Worm (Caenorhabditis elegans): ENCODE measurements around the gene cutl-24.

- TF ChIP-seq tag-97 (GFP tag; IDR thresholded peaks at IDR 0.05): no peak
- TF ChIP-seq snpc-4 (tag; optimal IDR thresholded peaks at IDR 0.05): no peak
- TF ChIP-seq lin-13 (GFP tag; optimal IDR thresholded peaks at IDR 0.05): no peak
- TF ChIP-seq pqm-1 (tag; optimal IDR thresholded peaks at IDR 0.05): no peak
- TF ChIP-seq daf-8 (GFP tag; IDR thresholded peaks at IDR 0.05): no peak
- no peak for TF ChIP-seq nhr-10 (tag; optimal IDR thresholded peaks at IDR 0.05)
- TF ChIP-seq lin-29 (GFP tag; IDR thresholded peaks at IDR 0.05): no peak
- TF ChIP-seq daf-12 (tag; optimal IDR thresholded peaks at IDR 0.05): no peak
- no peak for TF ChIP-seq dmd-9 (GFP tag; IDR thresholded peaks at IDR 0.05)
- TF ChIP-seq unc-62 (GFP tag; optimal IDR thresholded peaks at IDR 0.05 in 1 of 2): no peak
- TF ChIP-seq unc-62 (tag; optimal IDR thresholded peaks at IDR 0.05): no peak
- no peak for TF ChIP-seq ceh-62 (tag; optimal IDR thresholded peaks at IDR 0.05)
- TF ChIP-seq php-3 (GFP tag; IDR thresholded peaks at IDR 0.05): no peak
- no peak for TF ChIP-seq nhr-11 (tag; optimal IDR thresholded peaks at IDR 0.05)
Observed at ce11 chrIV:172990-173389, 8.1 kb downstream of the cutl-24 start.
